Worm (Caenorhabditis elegans): ENCODE results near the gene T19C4.24.

Gene T19C4.24

DNA sequence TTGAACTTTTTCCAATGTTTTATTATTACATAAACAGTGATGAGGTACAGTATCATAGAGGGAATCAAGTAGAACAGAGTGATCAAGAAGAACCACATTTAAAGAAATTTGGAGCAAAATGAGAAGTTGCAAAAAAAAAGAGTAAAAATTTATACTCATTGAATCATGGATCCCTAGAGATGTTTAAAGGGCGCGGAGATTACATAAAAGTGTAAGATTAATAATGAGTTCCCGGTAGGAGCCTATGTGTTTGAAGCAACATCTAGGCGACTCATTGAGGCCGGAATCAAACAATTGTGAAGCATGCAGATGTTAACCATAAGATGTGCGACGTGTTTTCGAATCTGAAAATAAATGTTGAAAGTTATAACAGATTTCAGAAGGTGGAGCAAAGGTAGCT is 5.5 kb upstream of the T19C4.24 start, which contains the start of gene srg-39:
Gene srg-39, minus strand, starts transcription at position 101 of the 400 bp plus-strand sequence.
- TF ChIP-seq mbf-1 (tag; optimal IDR thresholded peaks at IDR 0.05): no peak
- no peak for TF ChIP-seq nhr-6 (tag; optimal IDR thresholded peaks at IDR 0.05)
- TF ChIP-seq alr-1 (tag; optimal IDR thresholded peaks at IDR 0.05): no peak
- no peak for TF ChIP-seq ztf-11 (tag; optimal IDR thresholded peaks at IDR 0.05)
- no peak for TF ChIP-seq crh-2 (tag; optimal IDR thresholded peaks at IDR 0.05)
- no peak for TF ChIP-seq ztf-4 (tag; optimal IDR thresholded peaks at IDR 0.05)
- TF ChIP-seq sma-9 (GFP tag; optimal IDR thresholded peaks at IDR 0.05): no peak
- TF ChIP-seq sma-9 (tag; optimal IDR thresholded peaks at IDR 0.05): no peak
- TF ChIP-seq F13H6.1 (tag; optimal IDR thresholded peaks at IDR 0.05): no peak
- TF ChIP-seq ZK546.5 (tag; optimal IDR thresholded peaks at IDR 0.05): no peak
- no peak for TF ChIP-seq nhr-25 (tag; optimal IDR thresholded peaks at IDR 0.05)
- TF ChIP-seq ama-1 (optimal IDR thresholded peaks at IDR 0.05): no peak
- no peak for TF ChIP-seq lin-13 (GFP tag; optimal IDR thresholded peaks at IDR 0.05)
- no peak for TF ChIP-seq Y55F3AM.14 (GFP tag; optimal IDR thresholded peaks at IDR 0.05)

DNA sequence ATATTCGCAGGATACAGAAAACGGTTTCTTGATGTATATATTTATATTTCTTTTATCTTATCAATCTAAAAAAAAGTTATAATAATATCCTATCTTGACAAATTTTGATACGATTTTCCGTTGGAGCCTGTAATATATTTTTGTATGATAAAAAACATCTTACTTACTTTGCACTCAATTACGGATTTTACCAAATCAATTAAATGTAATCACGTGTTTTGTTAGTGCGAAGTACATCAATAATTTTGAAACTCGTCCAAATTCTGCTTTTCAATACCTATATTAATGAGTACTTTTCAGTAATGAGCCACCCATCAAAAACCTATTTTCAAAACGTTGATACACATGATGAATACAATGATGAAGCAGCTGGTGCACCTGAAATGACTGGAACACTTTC is 2.6 kb upstream of the T19C4.24 start, which contains the start of gene T19C4.1:
Gene T19C4.1, plus strand, starts transcription at position 301 of the 400 bp plus-strand sequence.
- no peak for TF ChIP-seq crh-2 (tag; optimal IDR thresholded peaks at IDR 0.05)
- TF ChIP-seq ZK546.5 (tag; optimal IDR thresholded peaks at IDR 0.05): no peak
- no peak for TF ChIP-seq R02D3.7 (tag; optimal IDR thresholded peaks at IDR 0.05)
- no peak for TF ChIP-seq mab-5 (tag; optimal IDR thresholded peaks at IDR 0.05)
- TF ChIP-seq dmd-4 (tag; optimal IDR thresholded peaks at IDR 0.05): no peak

DNA sequence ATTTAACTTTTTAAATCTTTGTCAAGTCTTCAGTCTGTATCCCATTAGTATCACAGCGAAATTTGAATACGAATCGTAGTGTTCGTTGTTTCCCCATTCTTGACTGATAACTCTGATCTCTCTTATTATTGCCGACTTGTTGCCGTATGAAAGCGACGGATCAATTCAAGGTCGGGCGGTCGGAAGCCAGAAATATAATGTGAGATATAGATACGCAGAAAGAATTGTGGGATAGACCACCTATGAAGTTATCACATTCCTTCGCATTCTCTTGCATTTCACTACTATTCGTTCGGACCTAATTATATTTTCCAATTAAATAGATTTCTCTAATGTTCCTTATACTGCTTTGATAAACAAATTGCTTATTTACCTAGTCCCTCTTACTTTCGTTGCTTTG is 2.2 kb upstream of the T19C4.24 start:
- TF ChIP-seq ceh-82 (tag; optimal IDR thresholded peaks at IDR 0.05) (no peak), Y55F3AM.14 (GFP tag; optimal IDR thresholded peaks at IDR 0.05) (no peak), nhr-25 (tag; optimal IDR thresholded peaks at IDR 0.05) (peak; percentile 4), nhr-11 (tag; optimal IDR thresholded peaks at IDR 0.05) (no peak), sma-9 (GFP tag; optimal IDR thresholded peaks at IDR 0.05) (no peak), sma-9 (tag; optimal IDR thresholded peaks at IDR 0.05) (no peak), dmd-4 (tag; optimal IDR thresholded peaks at IDR 0.05) (no peak), skn-1 (tag; optimal IDR thresholded peaks at IDR 0.05) (no peak), nhr-10 (tag; optimal IDR thresholded peaks at IDR 0.05) (no peak)

DNA sequence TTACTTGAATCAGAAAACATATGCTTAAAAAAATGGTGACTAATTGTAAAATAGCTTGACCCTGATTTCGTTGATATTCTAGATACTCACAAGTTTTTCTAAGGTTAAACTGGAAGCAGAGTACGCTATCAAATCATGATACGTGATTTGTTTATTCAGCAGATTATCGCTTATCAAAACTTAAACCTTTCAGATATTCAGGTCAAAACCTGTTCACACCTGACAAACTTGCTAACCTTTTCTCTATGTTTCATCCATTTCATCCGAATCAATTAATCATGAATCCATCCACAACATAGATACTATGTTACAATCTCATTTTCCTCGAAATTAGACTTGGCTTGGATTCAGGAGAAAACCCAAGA is 954 bp upstream of the T19C4.24 start:
- TF ChIP-seq peb-1 (tag; optimal IDR thresholded peaks at IDR 0.05) (no peak), ztf-11 (tag; optimal IDR thresholded peaks at IDR 0.05) (no peak), ama-1 (optimal IDR thresholded peaks at IDR 0.05) (no peak), sma-3 (GFP tag; optimal IDR thresholded peaks at IDR 0.05) (peak; percentile 62), ztf-1 (GFP tag; conservative IDR thresholded peaks at IDR 0.05) (no peak), alr-1 (tag; optimal IDR thresholded peaks at IDR 0.05) (no peak), elt-3 (tag; optimal IDR thresholded peaks at IDR 0.05) (no peak), unc-39 (tag; optimal IDR thresholded peaks at IDR 0.05) (no peak), R02D3.7 (tag; optimal IDR thresholded peaks at IDR 0.05) (no peak), nhr-129 (tag; optimal IDR thresholded peaks at IDR 0.05) (no peak), elt-1 (tag; optimal IDR thresholded peaks at IDR 0.05) (no peak), nhr-23 (tag; optimal IDR thresholded peaks at IDR 0.05) (no peak), C34F6.9 (tag; optimal IDR thresholded peaks at IDR 0.05) (no peak), lin-39 (tag; optimal IDR thresholded peaks at IDR 0.05) (no peak), ceh-16 (tag; optimal IDR thresholded peaks at IDR 0.05) (no peak), nhr-77 (tag; optimal IDR thresholded peaks at IDR 0.05) (no peak), nhr-21 (tag; optimal IDR thresholded peaks at IDR 0.05) (peak; percentile 84), lin-13 (GFP tag; optimal IDR thresholded peaks at IDR 0.05) (peak; percentile 14), skn-1 (tag; optimal IDR thresholded peaks at IDR 0.05) (no peak), mdl-1 (tag; optimal IDR thresholded peaks at IDR 0.05) (no peak), ceh-82 (tag; optimal IDR thresholded peaks at IDR 0.05) (no peak), nhr-237 (tag; optimal IDR thresholded peaks at IDR 0.05) (no peak), ZK546.5 (tag; optimal IDR thresholded peaks at IDR 0.05) (no peak), ztf-4 (tag; optimal IDR thresholded peaks at IDR 0.05) (no peak), sma-9 (GFP tag; optimal IDR thresholded peaks at IDR 0.05) (no peak), sma-9 (tag; optimal IDR thresholded peaks at IDR 0.05) (no peak), nhr-25 (tag; optimal IDR thresholded peaks at IDR 0.05) (peak; percentile 74)

DNA sequence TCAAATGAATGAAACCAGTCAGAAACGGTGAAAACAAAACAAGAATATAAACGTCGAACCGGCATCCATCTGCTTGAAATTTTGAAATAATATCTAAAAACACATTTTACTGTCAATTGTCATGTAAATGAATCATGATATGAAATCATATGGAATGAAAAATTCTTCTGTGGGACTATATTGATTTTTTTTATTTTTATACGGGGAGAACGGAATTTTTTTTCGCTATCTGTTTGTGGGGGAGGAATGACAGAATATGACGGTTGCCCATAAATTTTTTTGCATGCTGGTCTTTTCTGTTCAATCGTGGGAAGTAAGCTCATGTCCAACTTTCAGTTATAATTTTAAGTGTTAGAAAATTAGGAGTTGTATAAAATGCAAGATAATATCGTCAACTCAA is 2.1 kb downstream of the T19C4.24 start, which contains the start of gene C06H2.7:
Gene C06H2.7, minus strand, starts transcription at position 101 of the 400 bp plus-strand sequence.
- TF ChIP-seq nhr-129 (tag; optimal IDR thresholded peaks at IDR 0.05) (no peak), ztf-1 (GFP tag; conservative IDR thresholded peaks at IDR 0.05) (no peak), R02D3.7 (tag; optimal IDR thresholded peaks at IDR 0.05) (no peak), ztf-4 (tag; optimal IDR thresholded peaks at IDR 0.05) (no peak), nhr-10 (tag; optimal IDR thresholded peaks at IDR 0.05) (no peak), unc-62 (GFP tag; optimal IDR thresholded peaks at IDR 0.05) (no peak), elt-1 (tag; optimal IDR thresholded peaks at IDR 0.05) (no peak)

Data from whole organism, L2 larva.